Worm (Caenorhabditis elegans) whole organism, young adult: ENCODE data around the gene srd-32.
A peak's percentile ranks its signal among the peaks of the same experiment; 100 is the strongest.

Experiments
- B0019.2 ChIP-seq: fragments of 200-800 bp; sonication (Bioruptor generic); conservative IDR thresholded peaks from 2 replicates; pipeline ENCODE4 v1.3.6; 2022; ENCODE audit warnings: missing genetic modification reagents, missing genetic modification characterization, missing compliant biosample characterization
- B0035.1 ChIP-seq: sonication (generic microtip); optimal IDR thresholded peaks from 2 replicates; lab custom pipeline; 2016; ENCODE audit warnings: missing genetic modification characterization, mild to moderate bottlenecking, missing compliant biosample characterization, missing genotype, missing genetic modification reagents
- B0336.3 ChIP-seq: fragments of 200-800 bp; sonication (Bioruptor generic); IDR thresholded peaks from 2 replicates; pipeline ENCODE4 v1.3.6; 2022; ENCODE audit warnings: missing genetic modification characterization, missing compliant biosample characterization
- C06A6.2 ChIP-seq: fragments of 200-800 bp; sonication (Bioruptor generic); conservative IDR thresholded peaks from 2 replicates; pipeline ENCODE4 v1.3.6; 2022; ENCODE audit warnings: missing genetic modification characterization, missing compliant biosample characterization
- C17E4.6 ChIP-seq: fragments of 200-800 bp; sonication (Bioruptor generic); IDR thresholded peaks from 2 replicates; pipeline ENCODE4 v1.3.6; 2022; ENCODE audit warnings: missing genetic modification reagents, missing genetic modification characterization, missing compliant biosample characterization
- F10E7.11 ChIP-seq: sonication (generic microtip); optimal IDR thresholded peaks from 2 replicates; lab custom pipeline; 2017; ENCODE audit warnings: mild to moderate bottlenecking, missing genetic modification characterization, moderate library complexity, missing compliant biosample characterization
- F33H1.4 ChIP-seq: fragments of 200-800 bp; sonication (Bioruptor generic); IDR thresholded peaks from 2 replicates; pipeline ENCODE4 v1.3.6; 2022; ENCODE audit warnings: missing genetic modification reagents, missing genetic modification characterization, missing compliant biosample characterization
- K12H6.12 ChIP-seq: fragments of 200-800 bp; sonication (Bioruptor generic); optimal IDR thresholded peaks from 2 replicates; lab custom pipeline; 2018; ENCODE audit warnings: mild to moderate bottlenecking, missing genetic modification characterization, missing compliant biosample characterization
- T26A5.8 ChIP-seq: sonication (generic microtip); optimal IDR thresholded peaks from 2 replicates; lab custom pipeline; 2016; ENCODE audit warnings: missing genetic modification characterization, missing compliant biosample characterization
- Y53G8AR.9 ChIP-seq: fragments of 200-800 bp; sonication (Bioruptor generic); conservative IDR thresholded peaks from 2 replicates; pipeline ENCODE4 v1.3.6; 2022; ENCODE audit warnings: missing genetic modification reagents, missing genetic modification characterization, missing compliant biosample characterization
- Y56A3A.18 ChIP-seq: fragments of 200-800 bp; sonication (Bioruptor generic); IDR thresholded peaks from 2 replicates; pipeline ENCODE4 v1.3.6; 2022; ENCODE audit warnings: missing genetic modification reagents, missing genetic modification characterization, missing compliant biosample characterization
- ZK185.1 ChIP-seq: sonication (generic microtip); optimal IDR thresholded peaks from 2 replicates; lab custom pipeline; 2016; ENCODE audit warnings: mild to moderate bottlenecking, missing genetic modification characterization, missing compliant biosample characterization; ENCODE audit not compliant: poor library complexity, severe bottlenecking
- akir-1 ChIP-seq: fragments of 200-800 bp; sonication (Bioruptor generic); optimal IDR thresholded peaks from 2 replicates; lab custom pipeline; 2018; ENCODE audit warnings: mild to moderate bottlenecking, missing genetic modification characterization, moderate library complexity, missing compliant biosample characterization
- atf-7 ChIP-seq: sonication (generic microtip); optimal IDR thresholded peaks from 2 replicates; lab custom pipeline; 2017; ENCODE audit warnings: mild to moderate bottlenecking, missing genetic modification characterization, missing compliant biosample characterization
- attf-5 ChIP-seq: fragments of 200-800 bp; sonication (Bioruptor generic); optimal IDR thresholded peaks from 2 replicates; lab custom pipeline; 2018; ENCODE audit warnings: mild to moderate bottlenecking, missing genetic modification characterization, missing compliant biosample characterization
- attf-6 ChIP-seq: fragments of 200-800 bp; sonication (Bioruptor generic); IDR thresholded peaks from 2 replicates; pipeline ENCODE4 v1.3.6; 2022; ENCODE audit warnings: missing genetic modification reagents, missing genetic modification characterization, missing compliant biosample characterization
- bed-2 ChIP-seq: fragments of 200-800 bp; sonication (Bioruptor generic); IDR thresholded peaks from 2 replicates; pipeline ENCODE4 v1.3.6; 2022; ENCODE audit warnings: missing genetic modification reagents, missing genetic modification characterization, missing compliant biosample characterization
- cebp-2 ChIP-seq: fragments of 200-800 bp; sonication (Bioruptor generic); IDR thresholded peaks from 2 replicates; pipeline ENCODE4 v1.3.6; 2022; ENCODE audit warnings: missing genetic modification characterization, missing compliant biosample characterization
- ceh-27 ChIP-seq: fragments of 200-800 bp; sonication (Bioruptor generic); optimal IDR thresholded peaks from 2 replicates; lab custom pipeline; 2018; ENCODE audit warnings: mild to moderate bottlenecking, missing genetic modification characterization, moderate library complexity, missing compliant biosample characterization
- ceh-79 ChIP-seq: sonication (generic microtip); optimal IDR thresholded peaks from 2 replicates; lab custom pipeline; 2017; ENCODE audit warnings: mild to moderate bottlenecking, missing genetic modification characterization, missing compliant biosample characterization
- ceh-91 ChIP-seq: fragments of 200-800 bp; sonication (Bioruptor generic); IDR thresholded peaks from 2 replicates; pipeline ENCODE4 v1.3.6; 2022; ENCODE audit warnings: missing genetic modification reagents, missing genetic modification characterization, missing compliant biosample characterization
- chd-7 ChIP-seq: sonication (generic microtip); optimal IDR thresholded peaks from 2 replicates; lab custom pipeline; 2016; ENCODE audit warnings: mild to moderate bottlenecking, missing genetic modification characterization, moderate library complexity, missing compliant biosample characterization
- dox-1 ChIP-seq: fragments of 200-800 bp; sonication (Bioruptor generic); IDR thresholded peaks from 2 replicates; pipeline ENCODE4 v1.3.6; 2022; ENCODE audit warnings: missing genetic modification reagents, missing genetic modification characterization, missing compliant biosample characterization
- dpff-1 ChIP-seq: sonication (generic microtip); optimal IDR thresholded peaks from 2 replicates; lab custom pipeline; 2017; ENCODE audit warnings: mild to moderate bottlenecking, missing genetic modification characterization, missing compliant biosample characterization
- egl-44 ChIP-seq: fragments of 200-800 bp; sonication (Bioruptor generic); IDR thresholded peaks from 2 replicates; pipeline ENCODE4 v1.3.6; 2022; ENCODE audit warnings: missing genetic modification reagents, missing genetic modification characterization, missing compliant biosample characterization
- gei-17 ChIP-seq: fragments of 200-800 bp; sonication (Bioruptor generic); optimal IDR thresholded peaks from 2 replicates; lab custom pipeline; 2018; ENCODE audit warnings: mild to moderate bottlenecking, missing genetic modification characterization, missing compliant biosample characterization
- hlh-12 ChIP-seq: sonication (generic microtip); optimal IDR thresholded peaks from 2 replicates; lab custom pipeline; 2016; ENCODE audit warnings: missing genetic modification characterization, missing compliant biosample characterization
- hmg-20 ChIP-seq: fragments of 200-800 bp; sonication (Bioruptor generic); IDR thresholded peaks from 2 replicates; pipeline ENCODE4 v1.3.6; 2022; ENCODE audit warnings: missing genetic modification reagents, missing genetic modification characterization, missing compliant biosample characterization
- hrde-1 ChIP-seq: sonication (generic microtip); optimal IDR thresholded peaks from 2 replicates; lab custom pipeline; 2016; ENCODE audit warnings: missing genetic modification characterization, mild to moderate bottlenecking, missing compliant biosample characterization, moderate library complexity, missing genotype, missing genetic modification reagents, borderline replicate concordance
- hsf-1 ChIP-seq: fragments of 200-800 bp; sonication (Bioruptor generic); IDR thresholded peaks from 2 replicates; pipeline ENCODE4 v1.3.6; 2022; ENCODE audit warnings: missing genetic modification reagents, missing genetic modification characterization, missing compliant biosample characterization
- let-607 ChIP-seq, 2 experiments: fragments of 200-800 bp in 1 of 2; sonication (Bioruptor generic) in 1 of 2; sonication (generic microtip) in 1 of 2; optimal IDR thresholded peaks; 2 replicates each; lab custom pipeline; 2016 to 2018; ENCODE audit warnings: mild to moderate bottlenecking in 2 of 2, missing compliant biosample characterization in 2 of 2, missing genetic modification characterization in 2 of 2, moderate library complexity in 2 of 2, missing genotype in 1 of 2
- lin-35 ChIP-seq, 3 experiments: fragments of 150-350 bp in 2 of 3; sonication (generic microtip) in 1 of 3; optimal IDR thresholded peaks; 2 replicates each; lab custom pipeline; 2014 to 2018; ENCODE audit warnings: missing biosample characterization in 3 of 3, missing genetic modification characterization in 3 of 3, missing genetic modification reagents in 3 of 3
- madf-8 ChIP-seq: fragments of 200-800 bp; sonication (Bioruptor generic); conservative IDR thresholded peaks from 2 replicates; pipeline ENCODE4 v1.3.6; 2022; ENCODE audit warnings: missing genetic modification reagents, missing genetic modification characterization, missing compliant biosample characterization
- mxl-1 ChIP-seq: sonication (generic microtip); optimal IDR thresholded peaks from 2 replicates; lab custom pipeline; 2016; ENCODE audit warnings: missing genetic modification characterization, missing compliant biosample characterization
- nfya-2 ChIP-seq: fragments of 200-800 bp; sonication (Bioruptor generic); IDR thresholded peaks from 2 replicates; pipeline ENCODE4 v1.3.6; 2022; ENCODE audit warnings: missing genetic modification reagents, missing genetic modification characterization, missing compliant biosample characterization
- nhr-27 ChIP-seq: fragments of 200-800 bp; sonication (Bioruptor generic); optimal IDR thresholded peaks from 2 replicates; lab custom pipeline; 2018; ENCODE audit warnings: mild to moderate bottlenecking, missing genetic modification characterization, moderate library complexity, missing compliant biosample characterization
- nhr-80 ChIP-seq: sonication (generic microtip); optimal IDR thresholded peaks from 2 replicates; lab custom pipeline; 2016; ENCODE audit warnings: missing genetic modification characterization, missing compliant biosample characterization
- rec-8 ChIP-seq, 2 experiments: sonication (generic microtip); optimal IDR thresholded peaks; 2 replicates each; lab custom pipeline; 2016; ENCODE audit warnings: mild to moderate bottlenecking in 2 of 2, missing genetic modification characterization in 2 of 2, missing genetic modification reagents in 2 of 2, missing genotype in 2 of 2, missing biosample characterization in 1 of 2, missing compliant biosample characterization in 1 of 2, moderate library complexity in 1 of 2
- sea-2 ChIP-seq: fragments of 200-800 bp; sonication (Bioruptor generic); IDR thresholded peaks from 2 replicates; pipeline ENCODE4 v1.3.6; 2022; ENCODE audit warnings: missing genetic modification characterization, missing compliant biosample characterization
- snpc-1.3 ChIP-seq: sonication (generic microtip); optimal IDR thresholded peaks from 2 replicates; lab custom pipeline; 2017; ENCODE audit warnings: missing genetic modification characterization, mild to moderate bottlenecking, missing compliant biosample characterization, antibody characterized with exemption, moderate library complexity, missing genotype, missing genetic modification reagents; ENCODE audit not compliant: insufficient read depth
- sptf-2 ChIP-seq: fragments of 200-800 bp; sonication (Bioruptor generic); optimal IDR thresholded peaks from 2 replicates; lab custom pipeline; 2018; ENCODE audit warnings: mild to moderate bottlenecking, missing genetic modification characterization, missing compliant biosample characterization
- tlf-1 ChIP-seq: fragments of 200-800 bp; sonication (Bioruptor generic); optimal IDR thresholded peaks from 2 replicates; lab custom pipeline; 2018; ENCODE audit warnings: mild to moderate bottlenecking, missing genetic modification characterization, missing compliant biosample characterization
- unc-62 ChIP-seq: fragments of 150-350 bp; optimal IDR thresholded peaks from 2 replicates; lab custom pipeline; 2014; ENCODE audit warnings: missing biosample characterization, missing genetic modification reagents, missing genetic modification characterization
- xnd-1 ChIP-seq: sonication (generic microtip); optimal IDR thresholded peaks from 2 replicates; lab custom pipeline; 2016; ENCODE audit warnings: missing genotype, missing genetic modification reagents, missing genetic modification characterization, missing compliant biosample characterization
- zfh-2 ChIP-seq: fragments of 200-800 bp; sonication (Bioruptor generic); conservative IDR thresholded peaks from 2 replicates; pipeline ENCODE4 v1.3.6; 2022; ENCODE audit warnings: missing genetic modification reagents, missing genetic modification characterization, missing compliant biosample characterization
- ztf-22 ChIP-seq: fragments of 200-800 bp; sonication (Bioruptor generic); optimal IDR thresholded peaks from 2 replicates; lab custom pipeline; 2018; ENCODE audit warnings: mild to moderate bottlenecking, missing genetic modification characterization, moderate library complexity, missing compliant biosample characterization
- ztf-28 ChIP-seq: fragments of 200-800 bp; sonication (Bioruptor generic); IDR thresholded peaks from 2 replicates; pipeline ENCODE4 v1.3.6; 2022; ENCODE audit warnings: missing genetic modification reagents, missing genetic modification characterization, missing compliant biosample characterization
- ztf-6 ChIP-seq: fragments of 200-800 bp; sonication (Bioruptor generic); IDR thresholded peaks from 2 replicates; pipeline ENCODE4 v1.3.6; 2022; ENCODE audit warnings: missing genetic modification reagents, missing genetic modification characterization, missing compliant biosample characterization

Gene srd-32

ce11 chrV:4889976-4890479 lies 24.6 kb downstream of the srd-32 start, which contains the start of gene T19H12.2:
TSS of gene T19H12.2 (plus strand) at chrV:4890429.
- TF ChIP-seq mxl-1 (tag; lab: Kevin White, UChicago) (no peak), tlf-1 (GFP tag; lab: Kevin White, UChicago) (peak; percentile 92), gei-17 (GFP tag; lab: Kevin White, UChicago) (no peak), B0336.3 (GFP tag; lab: Robert Waterston, UW) (peak; percentile 63; the same call in 1 of the 2 replicates), nhr-80 (tag; lab: Kevin White, UChicago) (no peak), akir-1 (GFP tag; lab: Kevin White, UChicago) (no peak), hlh-12 (tag; lab: Kevin White, UChicago) (no peak), ceh-79 (tag; lab: Kevin White, UChicago) (no peak), ceh-91 (GFP tag; lab: Robert Waterston, UW) (peak; percentile 99), Y56A3A.18 (no peak), F33H1.4 (GFP tag; lab: Robert Waterston, UW) (peak; percentile 92), ztf-28 (GFP tag; lab: Robert Waterston, UW) (peak; percentile 94), hmg-20 (GFP tag; lab: Robert Waterston, UW) (no peak), C06A6.2 (GFP tag; lab: Robert Waterston, UW) (no peak), attf-5 (no peak), nhr-27 (tag; lab: Kevin White, UChicago) (no peak), lin-35 (GFP tag; optimal IDR thresholded peaks at IDR 0.05; lab: Kevin White, UChicago) (peak in 2 of 3 experiments; percentile 58 to 93), ceh-27 (GFP tag; lab: Kevin White, UChicago) (no peak), C17E4.6 (GFP tag; lab: Robert Waterston, UW) (peak; percentile 91), xnd-1 (tag; lab: Kevin White, UChicago) (peak; percentile 99), cebp-2 (GFP tag; lab: Robert Waterston, UW) (no peak), K12H6.12 (no peak), sptf-2 (no peak), madf-8 (GFP tag; lab: Robert Waterston, UW) (peak; percentile 100), dpff-1 (no peak), B0035.1 (no peak), F10E7.11 (tag; lab: Kevin White, UChicago) (no peak), bed-2 (GFP tag; lab: Robert Waterston, UW) (0 out of 2 replicates have a peak, but pooled peaks have one; percentile 11), snpc-1.3 (peak; percentile 86), ztf-22 (GFP tag; lab: Kevin White, UChicago) (no peak), rec-8 (tag; optimal IDR thresholded peaks at IDR 0.05; lab: Kevin White, UChicago) (no peak), zfh-2 (GFP tag; lab: Robert Waterston, UW) (no peak), ZK185.1 (tag; lab: Kevin White, UChicago) (no peak), atf-7 (no peak), hsf-1 (GFP tag; lab: Robert Waterston, UW) (peak; percentile 89), unc-62 (no peak), chd-7 (no peak), hrde-1 (tag; lab: Kevin White, UChicago) (peak; percentile 41), nfya-2 (GFP tag; lab: Robert Waterston, UW) (no peak), let-607 (tag; optimal IDR thresholded peaks at IDR 0.05; lab: Kevin White, UChicago) (no peak), egl-44 (no peak), B0019.2 (GFP tag; lab: Robert Waterston, UW) (peak; percentile 93), sea-2 (no peak), attf-6 (GFP tag; lab: Robert Waterston, UW) (peak; percentile 41; the same call in 1 of the 2 replicates), T26A5.8 (tag; lab: Kevin White, UChicago) (no peak), ztf-6 (GFP tag; lab: Robert Waterston, UW) (no peak), dox-1 (GFP tag; lab: Robert Waterston, UW) (peak; percentile 95), Y53G8AR.9 (GFP tag; lab: Robert Waterston, UW) (peak; percentile 78)
